Fruit fly (Drosophila melanogaster) whole organism: ENCODE results near the gene CG42553.

ENCODE experiments used
- CG8478 ChIP-seq: fragments of >200 bp; optimal IDR thresholded peaks from 2 replicates; lab custom pipeline; 2018; ENCODE audit warnings: inconsistent platforms
- pan ChIP-seq: fragments of >200 bp; optimal IDR thresholded peaks from 2 replicates; lab custom pipeline; 2017

- TF ChIP-seq pan (lab: Kevin White, UChicago) (no peak), CG8478 (lab: Kevin White, UChicago) (no peak)
Measured at dm6 chr3L:784111-784960, 49.6 kb upstream of the CG42553 start.
